Worm (Caenorhabditis elegans) whole organism, early embryonic: ENCODE data around the gene rps-13.

Experiments used
- B0310.2 ChIP-seq: sonication (generic microtip); optimal IDR thresholded peaks from 2 replicates; lab custom pipeline; 2016; ENCODE audit warnings: mild to moderate bottlenecking, missing genetic modification characterization, missing compliant biosample characterization
- F13C5.2 ChIP-seq: sonication (generic microtip); optimal IDR thresholded peaks from 2 replicates; lab custom pipeline; 2017; ENCODE audit warnings: mild to moderate bottlenecking, missing genetic modification characterization, inconsistent platforms, missing compliant biosample characterization
- ama-1 ChIP-seq: fragments of 150-350 bp; optimal IDR thresholded peaks from 2 replicates; lab custom pipeline; 2014
- ceh-13 ChIP-seq: fragments of 200-800 bp; sonication (Bioruptor generic); optimal IDR thresholded peaks from 2 replicates; lab custom pipeline; 2018; ENCODE audit warnings: mild to moderate bottlenecking, missing genetic modification characterization, missing compliant biosample characterization
- ceh-36 ChIP-seq: sonication (generic microtip); optimal IDR thresholded peaks from 2 replicates; lab custom pipeline; 2016; ENCODE audit warnings: missing genetic modification characterization, inconsistent platforms, missing compliant biosample characterization
- ets-7 ChIP-seq: sonication (generic microtip); optimal IDR thresholded peaks from 2 replicates; lab custom pipeline; 2016; ENCODE audit warnings: missing genotype, missing genetic modification characterization, missing compliant biosample characterization
- flt-1 ChIP-seq: fragments of 200-800 bp; sonication (Bioruptor generic); IDR thresholded peaks from 2 replicates; pipeline ENCODE4 v1.3.6; 2022; ENCODE audit warnings: missing genetic modification characterization, missing compliant biosample characterization
- hnd-1 ChIP-seq: sonication (generic microtip); optimal IDR thresholded peaks from 2 replicates; lab custom pipeline; 2016; ENCODE audit warnings: missing genetic modification characterization, missing compliant biosample characterization
- pes-1 ChIP-seq: fragments of 200-800 bp; sonication (Bioruptor generic); IDR thresholded peaks from 2 replicates; pipeline ENCODE4 v1.3.6; 2022; ENCODE audit warnings: missing genetic modification reagents, missing genetic modification characterization, missing compliant biosample characterization
- scrt-1 ChIP-seq: fragments of 200-800 bp; sonication (Bioruptor generic); IDR thresholded peaks from 2 replicates; pipeline ENCODE4 v1.3.6; 2022; ENCODE audit warnings: missing genetic modification characterization, missing compliant biosample characterization
- tbx-11 ChIP-seq: fragments of 200-800 bp; sonication (Bioruptor generic); IDR thresholded peaks from 2 replicates; pipeline ENCODE4 v1.3.6; 2022; ENCODE audit warnings: missing genetic modification characterization, missing compliant biosample characterization
- tbx-37 ChIP-seq: fragments of 200-800 bp; sonication (Bioruptor generic); conservative IDR thresholded peaks from 2 replicates; pipeline ENCODE4 v1.3.6; 2022; ENCODE audit warnings: missing genetic modification reagents, missing genetic modification characterization, missing compliant biosample characterization
- tra-4 ChIP-seq: sonication (generic microtip); optimal IDR thresholded peaks from 2 replicates; lab custom pipeline; 2017; ENCODE audit warnings: missing genetic modification characterization, missing compliant biosample characterization

- TF ChIP-seq ama-1, result no peak
- TF ChIP-seq ceh-36 (tag; lab: Kevin White, UChicago), result no peak
- TF ChIP-seq scrt-1 (GFP tag; lab: Robert Waterston, UW), result no peak
- no peak for TF ChIP-seq ets-7 (tag; lab: Kevin White, UChicago)
- TF ChIP-seq F13C5.2, result no peak
- 0 out of 2 replicates have a peak, but pooled peaks have one; percentile 16 for TF ChIP-seq tbx-11 (GFP tag; lab: Robert Waterston, UW)
- no peak for TF ChIP-seq pes-1
- TF ChIP-seq tra-4, result no peak
- TF ChIP-seq ceh-13 (GFP tag; lab: Kevin White, UChicago), result no peak
- TF ChIP-seq B0310.2 (tag; lab: Kevin White, UChicago), result no peak
- TF ChIP-seq hnd-1 (tag; lab: Kevin White, UChicago), result no peak
- TF ChIP-seq flt-1 (GFP tag; lab: Robert Waterston, UW), result no peak
- TF ChIP-seq tbx-37 (GFP tag; lab: Robert Waterston, UW), result no peak
Observed at ce11 chrIII:6359171-6359854, 15.5 kb downstream of the rps-13 start.
